Worm (Caenorhabditis elegans) whole organism, midembryonic: Measurements from ENCODE around the gene nsph-4.1.
"Not testable (repeated sequence)": the region's sequence is repeated elsewhere in the genome, so short reads cannot be mapped to it uniquely, and the experiment has no call there.

Experiments
- T22C8.4 ChIP-seq: fragments of 200-800 bp; sonication (Bioruptor generic); IDR thresholded peaks from 2 replicates; pipeline ENCODE4 v1.3.6; 2022; ENCODE audit warnings: missing genetic modification characterization, missing compliant biosample characterization
- cog-1 ChIP-seq: sonication (generic microtip); optimal IDR thresholded peaks from 2 replicates; lab custom pipeline; 2016; ENCODE audit warnings: missing genetic modification characterization, missing compliant biosample characterization
- flt-1 ChIP-seq: fragments of 200-800 bp; sonication (Bioruptor generic); IDR thresholded peaks from 2 replicates; pipeline ENCODE4 v1.3.6; 2022; ENCODE audit warnings: missing genetic modification characterization, missing compliant biosample characterization
- klf-2 ChIP-seq: fragments of 200-800 bp; sonication (Bioruptor generic); conservative IDR thresholded peaks from 2 replicates; pipeline ENCODE4 v1.3.6; 2022; ENCODE audit warnings: missing genetic modification reagents, missing genetic modification characterization, missing compliant biosample characterization
- med-1 ChIP-seq: sonication (generic microtip); optimal IDR thresholded peaks from 2 replicates; lab custom pipeline; 2017; ENCODE audit warnings: missing genetic modification characterization, mild to moderate bottlenecking, missing compliant biosample characterization, antibody characterized with exemption, missing genetic modification reagents; ENCODE audit not compliant: insufficient read depth
- ref-1 ChIP-seq: fragments of 200-800 bp; sonication (Bioruptor generic); conservative IDR thresholded peaks from 2 replicates; pipeline ENCODE4 v1.3.6; 2022; ENCODE audit warnings: missing genetic modification reagents, missing genetic modification characterization, missing compliant biosample characterization
- tab-1 ChIP-seq: fragments of 200-800 bp; sonication (Bioruptor generic); IDR thresholded peaks from 2 replicates; pipeline ENCODE4 v1.3.6; 2022; ENCODE audit warnings: missing genetic modification characterization, missing compliant biosample characterization
- ztf-23 ChIP-seq: fragments of 200-800 bp; sonication (Bioruptor generic); IDR thresholded peaks from 2 replicates; pipeline ENCODE4 v1.3.6; 2022; ENCODE audit warnings: missing genetic modification reagents, missing genetic modification characterization, missing compliant biosample characterization
- ztf-29 ChIP-seq: fragments of 200-800 bp; sonication (Bioruptor generic); IDR thresholded peaks from 2 replicates; pipeline ENCODE4 v1.3.6; 2022; ENCODE audit warnings: missing genetic modification reagents, missing genetic modification characterization, missing compliant biosample characterization

The nsph-4.1 gene

DNA sequence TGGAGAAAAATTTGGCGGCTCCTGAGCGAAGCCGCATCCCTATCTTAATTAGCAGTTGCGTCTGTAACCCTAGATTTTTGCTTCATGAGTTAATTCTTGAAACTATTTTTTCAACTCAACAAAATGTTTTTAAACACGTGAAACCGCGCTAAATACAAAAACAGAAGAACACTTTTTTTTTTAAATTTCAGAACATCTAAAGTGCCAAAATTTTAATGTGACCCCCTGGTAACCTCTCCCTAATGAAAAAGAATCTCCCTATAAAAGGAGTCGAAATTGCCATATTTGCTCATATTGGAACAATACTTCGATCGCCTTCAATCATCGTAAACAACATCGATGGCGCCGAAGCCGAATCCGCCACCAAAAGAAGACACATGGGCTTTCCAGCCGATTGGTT, at the start of gene nsph-4.1:
Gene nsph-4.1 (plus strand): TSS at position 301 of the 400 bp plus-strand sequence.
- not testable (repeated sequence) for TF ChIP-seq T22C8.4 (GFP tag; lab: Robert Waterston, UW); ztf-23 (GFP tag; lab: Robert Waterston, UW); flt-1

DNA sequence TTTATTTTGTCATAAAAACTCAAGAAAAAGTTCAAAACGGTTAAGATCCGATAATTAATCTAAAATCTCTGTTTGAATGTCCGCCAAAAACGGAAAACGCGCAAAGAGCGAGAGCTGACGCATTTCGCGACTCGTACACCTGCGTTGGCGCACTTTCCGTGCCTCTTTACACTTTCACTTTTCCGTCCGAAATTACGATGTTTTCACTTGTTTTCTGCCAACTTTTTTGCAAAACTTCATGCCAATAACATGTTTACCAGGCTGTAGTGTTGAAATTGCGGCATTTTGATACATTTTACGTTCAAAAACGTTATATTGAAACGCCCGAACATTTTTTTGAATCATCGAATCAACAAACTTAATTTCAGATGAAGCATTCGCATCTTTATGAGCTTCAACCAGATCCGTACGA, 42.9 kb upstream of the nsph-4.1 start, which contains the start of gene W03F8.4:
Gene W03F8.4 (plus strand): TSS at position 369 of the 412 bp plus-strand sequence.
- 0 out of 2 replicates have a peak, but pooled peaks have one; percentile 25 for TF ChIP-seq ref-1 (GFP tag; lab: Robert Waterston, UW)
- TF ChIP-seq med-1 = peak; percentile 16
- peak; percentile 87 for TF ChIP-seq cog-1 (tag; lab: Kevin White, UChicago)
- no peak for TF ChIP-seq T22C8.4 (GFP tag; lab: Robert Waterston, UW)
- no peak for TF ChIP-seq klf-2 (GFP tag; lab: Robert Waterston, UW)
- peak; percentile 82; the same call in 1 of the 2 replicates for TF ChIP-seq ztf-23 (GFP tag; lab: Robert Waterston, UW)
- no peak for TF ChIP-seq ztf-29
- TF ChIP-seq flt-1 = peak; percentile 87
- peak; percentile 70; the same call in 1 of the 2 replicates for TF ChIP-seq tab-1 (GFP tag; lab: Robert Waterston, UW)

DNA sequence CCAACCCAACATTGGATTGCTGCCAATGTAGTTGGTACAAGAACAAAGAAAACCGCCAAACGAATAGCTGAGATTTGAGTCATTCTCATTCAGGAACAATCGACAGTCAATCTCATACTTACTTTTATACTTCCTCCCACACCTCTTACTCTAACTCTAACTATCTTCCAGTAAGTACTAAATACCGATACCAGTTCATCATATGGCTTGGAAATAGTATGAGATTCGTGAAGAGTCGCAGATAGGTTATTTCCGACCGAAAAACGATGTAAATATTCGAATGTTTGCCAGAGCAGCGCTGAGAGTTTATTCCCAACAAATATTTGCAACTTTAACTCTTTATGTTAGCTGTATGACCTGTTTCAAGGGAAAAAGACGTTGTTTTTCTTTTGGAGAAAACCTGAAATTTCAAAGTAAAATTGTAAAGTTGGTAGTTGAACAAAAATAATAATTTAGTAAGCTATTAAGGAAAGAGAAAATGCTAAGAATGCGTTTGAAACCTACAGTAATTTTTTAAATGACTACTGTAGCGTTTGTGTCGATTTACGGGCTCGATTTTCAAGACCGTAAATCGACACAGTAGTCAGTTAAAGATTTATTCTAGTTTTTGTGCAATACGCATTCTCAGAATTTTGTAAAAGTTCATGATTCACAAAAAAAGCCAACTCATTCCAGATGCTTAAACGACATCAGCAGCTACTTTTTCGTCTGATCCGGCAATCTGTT, 40.0 kb upstream of the nsph-4.1 start, which contains the start of the genes W03F8.6 and mtrf-1L:
Gene W03F8.6 (minus strand): TSS at position 101 of the 726 bp plus-strand sequence.
Gene mtrf-1L (plus strand): TSS at position 676 of the 726 bp plus-strand sequence.
- TF ChIP-seq med-1 (no peak), T22C8.4 (GFP tag; lab: Robert Waterston, UW) (no peak), tab-1 (GFP tag; lab: Robert Waterston, UW) (no peak), ref-1 (GFP tag; lab: Robert Waterston, UW) (no peak), ztf-23 (GFP tag; lab: Robert Waterston, UW) (no peak), klf-2 (GFP tag; lab: Robert Waterston, UW) (no peak), flt-1 (no peak), ztf-29 (no peak), cog-1 (tag; lab: Kevin White, UChicago) (no peak)

DNA sequence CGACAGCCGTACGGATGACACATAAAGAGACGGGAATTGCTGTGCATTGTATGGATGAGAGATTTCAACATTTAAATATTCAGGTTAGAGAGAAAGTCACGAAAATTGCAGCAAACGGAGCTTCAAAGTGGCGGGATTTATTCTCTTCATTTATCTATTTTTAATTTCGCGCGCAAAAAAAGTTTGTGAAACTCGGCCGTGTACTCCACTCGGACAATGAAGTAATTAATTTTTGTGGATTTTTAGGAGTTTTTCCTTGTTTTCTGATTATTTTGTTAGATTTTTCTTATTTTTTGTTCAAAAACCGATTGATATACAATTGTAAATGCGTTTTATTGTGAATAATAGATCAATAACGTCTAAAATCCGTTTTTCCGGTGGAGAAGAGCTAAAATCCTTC, 38.6 kb upstream of the nsph-4.1 start:
- no peak for TF ChIP-seq med-1
- TF ChIP-seq tab-1 (GFP tag; lab: Robert Waterston, UW) = no peak
- no peak for TF ChIP-seq flt-1
- no peak for TF ChIP-seq ref-1 (GFP tag; lab: Robert Waterston, UW)
- no peak for TF ChIP-seq cog-1 (tag; lab: Kevin White, UChicago)
- no peak for TF ChIP-seq ztf-29
- TF ChIP-seq ztf-23 (GFP tag; lab: Robert Waterston, UW) = no peak

DNA sequence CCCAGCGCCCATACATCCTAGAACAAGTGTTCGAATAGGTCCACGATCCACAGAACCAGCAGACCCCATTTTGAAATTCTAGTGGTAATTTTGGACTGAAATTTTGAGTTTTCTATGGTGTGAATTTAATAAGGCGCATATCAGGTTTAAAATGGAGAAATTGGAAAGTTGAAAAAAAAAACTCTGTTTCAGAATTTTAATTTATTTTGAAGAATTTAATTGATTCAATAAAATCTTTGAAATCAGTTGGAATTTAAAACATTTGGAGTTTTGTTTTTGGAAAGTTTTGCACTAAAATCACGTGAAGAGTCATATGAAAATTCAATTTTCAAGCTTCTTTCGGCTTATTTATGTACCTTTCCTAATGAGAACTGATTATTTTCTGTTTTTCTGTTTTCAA, 31.1 kb upstream of the nsph-4.1 start, which contains the start of gene gpa-18:
Gene gpa-18 (minus strand): TSS at position 101 of the 400 bp plus-strand sequence.
- TF ChIP-seq ztf-23 (GFP tag; lab: Robert Waterston, UW) (no peak), med-1 (no peak), klf-2 (GFP tag; lab: Robert Waterston, UW) (no peak), flt-1 (no peak), tab-1 (GFP tag; lab: Robert Waterston, UW) (no peak), ztf-29 (no peak), ref-1 (GFP tag; lab: Robert Waterston, UW) (no peak), T22C8.4 (GFP tag; lab: Robert Waterston, UW) (no peak), cog-1 (tag; lab: Kevin White, UChicago) (no peak)

DNA sequence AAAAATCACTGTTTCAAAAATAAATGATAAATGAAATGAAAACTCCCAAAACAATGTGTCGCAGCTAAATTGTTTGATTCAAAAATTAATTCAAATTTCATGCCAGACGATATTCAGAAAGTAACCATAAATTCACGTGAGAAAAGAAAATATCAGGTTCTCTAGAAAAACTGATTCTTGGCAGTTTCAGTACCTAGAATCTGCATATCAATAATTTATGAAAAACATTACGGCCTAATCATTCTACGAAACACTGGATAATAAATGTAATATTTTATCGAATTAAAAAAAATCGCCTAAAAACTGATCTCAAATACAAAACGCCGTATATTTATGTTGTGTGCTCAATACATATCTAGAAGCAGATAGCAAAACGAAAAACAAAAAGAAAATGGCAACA, 25.8 kb upstream of the nsph-4.1 start:
- no peak for TF ChIP-seq ref-1 (GFP tag; lab: Robert Waterston, UW)
- no peak for TF ChIP-seq ztf-29

DNA sequence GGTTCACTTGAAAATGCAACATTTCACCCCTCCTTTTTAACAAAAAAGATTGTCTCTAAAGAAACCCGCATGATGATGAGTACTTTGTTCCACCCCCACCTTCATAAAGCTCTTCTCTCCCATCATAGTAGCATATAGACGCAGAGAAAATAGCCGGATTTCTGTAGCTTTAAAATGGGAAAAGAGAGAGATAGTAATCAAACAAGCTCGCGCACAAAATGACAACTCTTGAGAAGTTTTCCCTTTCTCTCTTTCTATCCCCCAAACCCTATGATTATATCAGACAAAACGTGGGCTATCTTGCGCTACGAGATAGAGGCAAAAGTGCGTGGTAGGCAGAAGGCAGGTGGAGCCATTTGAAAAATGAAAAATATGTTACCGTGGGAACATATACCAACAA, 24.1 kb upstream of the nsph-4.1 start:
- no peak for TF ChIP-seq ref-1 (GFP tag; lab: Robert Waterston, UW)
- no peak for TF ChIP-seq T22C8.4 (GFP tag; lab: Robert Waterston, UW)
- no peak for TF ChIP-seq flt-1
- TF ChIP-seq tab-1 (GFP tag; lab: Robert Waterston, UW) = no peak
- TF ChIP-seq ztf-29 = no peak
- no peak for TF ChIP-seq cog-1 (tag; lab: Kevin White, UChicago)
- TF ChIP-seq klf-2 (GFP tag; lab: Robert Waterston, UW) = no peak
- TF ChIP-seq ztf-23 (GFP tag; lab: Robert Waterston, UW) = no peak
- TF ChIP-seq med-1 = no peak

DNA sequence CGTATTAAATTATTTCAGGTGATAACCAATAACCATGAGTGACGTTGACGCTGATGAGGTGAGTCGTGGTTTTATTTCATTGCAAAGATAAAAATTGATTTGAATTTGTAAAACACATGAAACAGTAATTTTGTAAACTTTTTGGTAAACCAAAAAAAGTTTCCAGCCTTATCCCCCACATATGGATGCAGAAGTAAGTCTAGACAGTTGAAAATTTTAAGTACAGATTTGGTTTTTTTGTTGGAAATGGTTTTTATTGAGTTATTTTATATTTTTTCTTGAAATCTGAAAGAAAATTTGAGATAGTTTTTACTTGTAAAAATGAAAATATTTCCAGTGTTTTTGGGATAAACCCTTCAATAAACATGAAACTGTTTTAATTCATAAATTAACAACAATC, 22.1 kb upstream of the nsph-4.1 start, which contains the start of gene tni-4:
Gene tni-4 (plus strand): TSS at position 19 of the 400 bp plus-strand sequence.
- TF ChIP-seq ref-1 (GFP tag; lab: Robert Waterston, UW) = no peak
- no peak for TF ChIP-seq ztf-23 (GFP tag; lab: Robert Waterston, UW)
- TF ChIP-seq klf-2 (GFP tag; lab: Robert Waterston, UW) = no peak
- no peak for TF ChIP-seq tab-1 (GFP tag; lab: Robert Waterston, UW)

DNA sequence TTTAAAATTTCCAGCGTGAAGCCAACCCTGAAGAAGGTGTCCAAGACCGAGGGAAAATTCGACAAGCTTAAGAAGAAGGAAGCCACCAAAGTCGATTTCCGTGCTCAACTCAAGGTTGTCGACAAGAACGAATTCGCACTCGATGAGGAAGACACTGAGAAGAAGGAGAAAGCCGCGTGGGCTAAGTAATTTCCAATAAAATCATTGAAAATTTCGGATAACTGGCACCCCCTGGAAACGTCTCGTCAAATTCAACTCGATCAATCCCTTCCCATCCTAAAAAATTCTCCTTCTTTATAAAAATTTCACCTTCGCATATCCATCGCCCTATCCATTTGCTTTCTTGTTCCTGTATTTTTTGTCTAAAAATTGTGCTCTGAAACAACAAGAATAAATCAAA, 19.9 kb upstream of the nsph-4.1 start:
- TF ChIP-seq med-1 (no peak), ztf-23 (GFP tag; lab: Robert Waterston, UW) (no peak), tab-1 (GFP tag; lab: Robert Waterston, UW) (no peak), klf-2 (GFP tag; lab: Robert Waterston, UW) (no peak), cog-1 (tag; lab: Kevin White, UChicago) (no peak), ref-1 (GFP tag; lab: Robert Waterston, UW) (no peak), flt-1 (no peak), T22C8.4 (GFP tag; lab: Robert Waterston, UW) (no peak)

DNA sequence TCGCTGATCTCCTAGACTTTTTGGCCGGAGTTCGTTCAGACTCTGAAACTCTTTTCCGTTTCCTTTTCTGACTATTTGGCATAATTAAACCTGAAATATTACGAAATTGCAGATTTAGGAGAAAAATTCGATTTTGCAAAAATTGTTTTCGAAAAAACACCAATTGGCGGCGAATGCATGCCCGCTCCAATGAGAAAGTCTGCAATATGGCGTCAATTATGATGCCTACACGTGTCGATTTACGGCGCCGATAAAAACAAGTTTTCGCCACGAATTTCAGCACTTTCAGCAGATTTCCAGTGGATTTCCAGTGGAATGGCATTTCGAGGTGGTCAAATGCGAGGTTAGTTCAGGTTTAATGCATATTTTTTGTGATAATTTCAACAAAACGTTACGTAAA, 17.3 kb upstream of the nsph-4.1 start, which contains the start of the genes Y59E9AL.36 and nbet-1:
Gene Y59E9AL.36 (minus strand): TSS at position 92 of the 400 bp plus-strand sequence.
Gene nbet-1 (plus strand): TSS at position 112 of the 400 bp plus-strand sequence.
- TF ChIP-seq ztf-23 (GFP tag; lab: Robert Waterston, UW) (no peak), cog-1 (tag; lab: Kevin White, UChicago) (peak; percentile 39)
